Worm (Caenorhabditis elegans) whole organism, L3 larva: Measurements from ENCODE around the gene ZK402.5.
A peak's percentile ranks its signal among the peaks of the same experiment; 100 is the strongest.

ENCODE experiments used
- aly-2 ChIP-seq: fragments of 150-350 bp; optimal IDR thresholded peaks from 2 replicates; lab custom pipeline; 2014; ENCODE audit warnings: missing biosample characterization, missing genetic modification characterization
- ceh-28 ChIP-seq: fragments of 150-350 bp; optimal IDR thresholded peaks from 2 replicates; lab custom pipeline; 2014; ENCODE audit warnings: missing biosample characterization, missing genetic modification reagents, missing genetic modification characterization
- ceh-9 ChIP-seq: sonication (generic microtip); optimal IDR thresholded peaks from 2 replicates; lab custom pipeline; 2018; ENCODE audit warnings: missing biosample characterization, missing genetic modification characterization
- nhr-237 ChIP-seq: fragments of 150-350 bp; optimal IDR thresholded peaks from 2 replicates; lab custom pipeline; 2014; ENCODE audit warnings: missing biosample characterization, missing genetic modification characterization
- skn-1 ChIP-seq: fragments of 150-350 bp; optimal IDR thresholded peaks from 2 replicates; lab custom pipeline; 2014; ENCODE audit warnings: missing biosample characterization, missing genetic modification characterization

ce11 chrX:1446593-1447141 is 45.5 kb upstream of the ZK402.5 start, which contains the start of gene zfp-3:
- peak; percentile 95 for TF ChIP-seq ceh-28 (tag; lab: Kevin White, UChicago)
- TF ChIP-seq skn-1 (tag; lab: Kevin White, UChicago), result peak; percentile 91
- TF ChIP-seq aly-2 (tag; lab: Kevin White, UChicago), result no peak
- TF ChIP-seq nhr-237 (tag; lab: Kevin White, UChicago), result no peak
- TF ChIP-seq ceh-9, result no peak
